Fruit fly (Drosophila melanogaster) whole organism, pupa: ENCODE results near the gene CAH7.

ENCODE experiments used
- CG10348 ChIP-seq: fragments of 200-800 bp; sonication (Bioruptor generic); IDR thresholded peaks from 2 replicates; pipeline ENCODE4 v1.3.6; 2022; ENCODE audit warnings: missing biosample characterization, missing genetic modification characterization
- CG12605 ChIP-seq: fragments of 200-800 bp; sonication (Bioruptor generic); IDR thresholded peaks from 2 replicates; pipeline ENCODE4 v1.3.6; 2022; ENCODE audit warnings: missing biosample characterization, missing genetic modification characterization
- CG13204 ChIP-seq: fragments of 200-800 bp; sonication (Bioruptor generic); optimal IDR thresholded peaks from 2 replicates; lab custom pipeline; 2018; ENCODE audit warnings: missing biosample characterization, mild to moderate bottlenecking, missing genetic modification characterization, moderate library complexity
- CG14655 ChIP-seq: fragments of 200-800 bp; sonication (Bioruptor generic); optimal IDR thresholded peaks from 3 replicates; lab custom pipeline; 2017; ENCODE audit warnings: mild to moderate bottlenecking, missing biosample characterization, missing genetic modification reagents, missing genetic modification characterization
- CG15710 ChIP-seq: fragments of 200-800 bp; sonication (Bioruptor generic); optimal IDR thresholded peaks from 2 replicates; lab custom pipeline; 2018; ENCODE audit warnings: missing biosample characterization, mild to moderate bottlenecking, missing genetic modification characterization, moderate library complexity
- CG17806 ChIP-seq: fragments of 200-800 bp; sonication (Bioruptor generic); optimal IDR thresholded peaks from 2 replicates; lab custom pipeline; 2018; ENCODE audit warnings: missing biosample characterization, mild to moderate bottlenecking, missing genetic modification characterization, moderate library complexity
- CG32121 ChIP-seq: fragments of 200-800 bp; sonication (Bioruptor generic); IDR thresholded peaks from 2 replicates; pipeline ENCODE4 v1.3.6; 2022; ENCODE audit warnings: missing biosample characterization, missing genetic modification characterization
- CG34367 ChIP-seq: fragments of 200-800 bp; sonication (Bioruptor generic); optimal IDR thresholded peaks from 2 replicates; lab custom pipeline; 2018; ENCODE audit warnings: missing biosample characterization, mild to moderate bottlenecking, missing genetic modification characterization
- CG4496 ChIP-seq: fragments of 200-800 bp; sonication (Bioruptor generic); IDR thresholded peaks from 3 replicates; pipeline ENCODE4 v1.3.6; 2022; ENCODE audit warnings: missing biosample characterization, missing genetic modification characterization
- CG8159 ChIP-seq: fragments of 200-800 bp; sonication (Bioruptor generic); optimal IDR thresholded peaks from 3 replicates; lab custom pipeline; 2018; ENCODE audit warnings: missing biosample characterization, mild to moderate bottlenecking, missing genetic modification characterization, moderate library complexity
- CG8301 ChIP-seq: fragments of 200-800 bp; sonication (Bioruptor generic); optimal IDR thresholded peaks from 2 replicates; lab custom pipeline; 2018; ENCODE audit warnings: missing biosample characterization, mild to moderate bottlenecking, missing genetic modification characterization
- CG9948 ChIP-seq: fragments of 200-800 bp; sonication (Bioruptor generic); optimal IDR thresholded peaks from 2 replicates; lab custom pipeline; 2018; ENCODE audit warnings: missing biosample characterization, mild to moderate bottlenecking, missing genetic modification characterization, moderate library complexity
- D1 ChIP-seq: fragments of 200-800 bp; sonication (Bioruptor generic); optimal IDR thresholded peaks from 2 replicates; lab custom pipeline; 2018; ENCODE audit warnings: missing biosample characterization, mild to moderate bottlenecking, missing genetic modification characterization, moderate library complexity
- EcR ChIP-seq: fragments of 200-800 bp; sonication (Bioruptor generic); optimal IDR thresholded peaks from 3 replicates; lab custom pipeline; 2019; ENCODE audit warnings: missing biosample characterization, missing genetic modification characterization, mild to moderate bottlenecking, moderate library complexity, missing genetic modification reagents
- Ets98B ChIP-seq: fragments of 200-800 bp; sonication (Bioruptor generic); IDR thresholded peaks from 2 replicates; pipeline ENCODE4 v1.3.6; 2022; ENCODE audit warnings: missing biosample characterization, missing genetic modification characterization
- Pif1A ChIP-seq: fragments of 200-800 bp; sonication (Bioruptor generic); optimal IDR thresholded peaks from 3 replicates; lab custom pipeline; 2016; ENCODE audit warnings: missing biosample characterization, missing genetic modification characterization
- Pif1B ChIP-seq: fragments of 200-800 bp; sonication (Bioruptor generic); optimal IDR thresholded peaks from 3 replicates; lab custom pipeline; 2016; ENCODE audit warnings: missing biosample characterization, missing genetic modification characterization
- Snoo ChIP-seq: fragments of 200-800 bp; sonication (Bioruptor generic); optimal IDR thresholded peaks from 3 replicates; lab custom pipeline; 2017; ENCODE audit warnings: missing biosample characterization, mild to moderate bottlenecking, missing genetic modification characterization, inconsistent platforms
- fd96Ca ChIP-seq: fragments of 200-800 bp; sonication (Bioruptor generic); IDR thresholded peaks from 3 replicates; pipeline ENCODE4 v1.3.6; 2022; ENCODE audit warnings: missing biosample characterization, missing genetic modification characterization
- gl ChIP-seq: fragments of 200-800 bp; sonication (Bioruptor generic); optimal IDR thresholded peaks from 2 replicates; lab custom pipeline; 2018; ENCODE audit warnings: missing biosample characterization, mild to moderate bottlenecking, missing genetic modification characterization
- rn ChIP-seq: fragments of 200-800 bp; sonication (Bioruptor generic); IDR thresholded peaks from 2 replicates; pipeline ENCODE4 v1.3.6; 2022; ENCODE audit warnings: missing biosample characterization, missing genetic modification characterization

CAH7 gene

dm6 chr3R:10119592-10119991 is 7.6 kb downstream of the CAH7 start:
- TF ChIP-seq fd96Ca (GFP tag; lab: Robert Waterston, UW), result no peak
- no peak for TF ChIP-seq Snoo
- no peak for TF ChIP-seq CG15710 (tag; lab: Kevin White, UChicago)

dm6 chr3R:10121266-10121904 is 9.3 kb downstream of the CAH7 start, which contains the start of the genes gammaSnap2 and ATPsynepsilonL:
gammaSnap2 (minus strand) TSS chr3R:10121400.
ATPsynepsilonL (plus strand) TSS chr3R:10121773.
- peak; percentile 18 for TF ChIP-seq CG17806 (tag; lab: Kevin White, UChicago)
- no peak for TF ChIP-seq EcR (GFP tag; lab: Kevin White, UChicago)
- TF ChIP-seq, all 21 proteins: peak for 1

- TF ChIP-seq CG34367 (no peak), fd96Ca (GFP tag; lab: Robert Waterston, UW) (0 out of 3 replicates have a peak, but pooled peaks have one; percentile 29), D1 (tag; lab: Kevin White, UChicago) (no peak), rn (GFP tag; lab: Robert Waterston, UW) (no peak), CG9948 (tag; lab: Kevin White, UChicago) (no peak), Pif1A (no peak), CG15710 (tag; lab: Kevin White, UChicago) (no peak), gl (tag; lab: Kevin White, UChicago) (no peak), CG8301 (tag; lab: Kevin White, UChicago) (peak; percentile 45), CG4496 (GFP tag; lab: Robert Waterston, UW) (peak; percentile 41; the same call in 1 of the 3 replicates), EcR (GFP tag; lab: Kevin White, UChicago) (no peak), CG32121 (no peak), Ets98B (peak; percentile 42; the same call in 1 of the 2 replicates), CG10348 (GFP tag; lab: Robert Waterston, UW) (no peak), CG14655 (GFP tag; lab: Kevin White, UChicago) (peak; percentile 52)
Measured at dm6 chr3R:10124764-10125163, 12.7 kb downstream of the CAH7 start.

- TF ChIP-seq CG15710 (tag; lab: Kevin White, UChicago), result no peak
- TF ChIP-seq CG14655 (GFP tag; lab: Kevin White, UChicago), result no peak
- TF ChIP-seq CG8301 (tag; lab: Kevin White, UChicago), result no peak
- peak; percentile 50 for TF ChIP-seq Pif1B (GFP tag; lab: Kevin White, UChicago)
- peak; percentile 11 for TF ChIP-seq gl (tag; lab: Kevin White, UChicago)
- 0 out of 3 replicates have a peak, but pooled peaks have one; percentile 41 for TF ChIP-seq CG4496 (GFP tag; lab: Robert Waterston, UW)
- TF ChIP-seq fd96Ca (GFP tag; lab: Robert Waterston, UW), result peak; percentile 25; the same call in 1 of the 3 replicates
- peak; percentile 63; the same call in 1 of the 2 replicates for TF ChIP-seq Ets98B
- no peak for TF ChIP-seq Snoo
- no peak for TF ChIP-seq CG13204 (GFP tag; lab: Kevin White, UChicago)
- peak; percentile 41 for TF ChIP-seq EcR (GFP tag; lab: Kevin White, UChicago)
- no peak for TF ChIP-seq CG17806 (tag; lab: Kevin White, UChicago)
- TF ChIP-seq CG32121, result 0 out of 2 replicates have a peak, but pooled peaks have one; percentile 13
- no peak for TF ChIP-seq CG9948 (tag; lab: Kevin White, UChicago)
Measured at dm6 chr3R:10125477-10125876, 13.4 kb downstream of the CAH7 start, which contains the start of gene knk. knk (minus strand) TSS chr3R:10125664.

- TF ChIP-seq CG32121 (peak; percentile 90), EcR (GFP tag; lab: Kevin White, UChicago) (no peak), CG8159 (tag; lab: Kevin White, UChicago) (peak; percentile 56), CG34367 (peak; percentile 24), CG14655 (GFP tag; lab: Kevin White, UChicago) (peak; percentile 59), Pif1A (peak; percentile 61), D1 (tag; lab: Kevin White, UChicago) (no peak), rn (GFP tag; lab: Robert Waterston, UW) (peak; percentile 68), CG8301 (tag; lab: Kevin White, UChicago) (peak; percentile 64), CG4496 (GFP tag; lab: Robert Waterston, UW) (peak; percentile 80; the same call in 2 of the 3 replicates), CG9948 (tag; lab: Kevin White, UChicago) (peak; percentile 45), gl (tag; lab: Kevin White, UChicago) (no peak), CG15710 (tag; lab: Kevin White, UChicago) (peak; percentile 40), CG13204 (GFP tag; lab: Kevin White, UChicago) (no peak), CG17806 (tag; lab: Kevin White, UChicago) (peak; percentile 58), Ets98B (peak; percentile 87), Snoo (peak; percentile 43), CG12605 (GFP tag; lab: Robert Waterston, UW) (peak; percentile 70), fd96Ca (GFP tag; lab: Robert Waterston, UW) (no peak), CG10348 (GFP tag; lab: Robert Waterston, UW) (peak; percentile 38; the same call in 1 of the 2 replicates), Pif1B (GFP tag; lab: Kevin White, UChicago) (peak; percentile 43)
- TF ChIP-seq, all 21 proteins: peak for 16
Measured at dm6 chr3R:10130091-10130490, 18.1 kb downstream of the CAH7 start.

dm6 chr3R:10130975-10131529 is 19.0 kb downstream of the CAH7 start:
- TF ChIP-seq CG12605 (GFP tag; lab: Robert Waterston, UW) (no peak), EcR (GFP tag; lab: Kevin White, UChicago) (no peak), CG32121 (no peak), rn (GFP tag; lab: Robert Waterston, UW) (no peak), Snoo (no peak), fd96Ca (GFP tag; lab: Robert Waterston, UW) (no peak), Ets98B (no peak), D1 (tag; lab: Kevin White, UChicago) (no peak), CG14655 (GFP tag; lab: Kevin White, UChicago) (no peak), CG9948 (tag; lab: Kevin White, UChicago) (no peak), CG10348 (GFP tag; lab: Robert Waterston, UW) (no peak), gl (tag; lab: Kevin White, UChicago) (no peak), CG17806 (tag; lab: Kevin White, UChicago) (no peak)
